Worm (Caenorhabditis elegans): ENCODE measurements around the gene col-102.

ce11 chrIV:593029-593428, 11.2 kb upstream of the col-102 start, which contains the start of gene C18H7.4:
- TF ChIP-seq nhr-76 (tag; optimal IDR thresholded peaks at IDR 0.05) = no peak
- no peak for TF ChIP-seq nhr-12 (tag; optimal IDR thresholded peaks at IDR 0.05)
- TF ChIP-seq egl-5 (tag; optimal IDR thresholded peaks at IDR 0.05) = no peak
- no peak for TF ChIP-seq sea-2 (GFP tag; optimal IDR thresholded peaks at IDR 0.05)
- TF ChIP-seq mdl-1 (tag; optimal IDR thresholded peaks at IDR 0.05) = no peak
- TF ChIP-seq nhr-237 (tag; optimal IDR thresholded peaks at IDR 0.05) = no peak
- no peak for TF ChIP-seq lin-15B (tag; optimal IDR thresholded peaks at IDR 0.05)
- no peak for TF ChIP-seq nhr-67 (tag; optimal IDR thresholded peaks at IDR 0.05)
- no peak for TF ChIP-seq unc-39 (tag; optimal IDR thresholded peaks at IDR 0.05)
- TF ChIP-seq nhr-25 (tag; optimal IDR thresholded peaks at IDR 0.05) = no peak
- no peak for TF ChIP-seq ama-1 (optimal IDR thresholded peaks at IDR 0.05)
- TF ChIP-seq ztf-11 (tag; optimal IDR thresholded peaks at IDR 0.05) = no peak

Measured in whole organism, L3 larva.